Worm (Caenorhabditis elegans): ENCODE measurements around the gene lgc-31.

Gene lgc-31

ce11 chrV:15521920-15522319, at the start of gene lgc-31:
lgc-31 (minus strand) TSS chrV:15522020.
- TF ChIP-seq nhr-28 (tag; optimal IDR thresholded peaks at IDR 0.05), result no peak
- no peak for TF ChIP-seq ztf-4 (tag; optimal IDR thresholded peaks at IDR 0.05)
- TF ChIP-seq lin-15B (tag; optimal IDR thresholded peaks at IDR 0.05), result no peak
- no peak for TF ChIP-seq sea-2 (GFP tag; optimal IDR thresholded peaks at IDR 0.05)
- TF ChIP-seq nhr-237 (tag; optimal IDR thresholded peaks at IDR 0.05), result no peak
- no peak for TF ChIP-seq ztf-11 (tag; optimal IDR thresholded peaks at IDR 0.05)
- no peak for TF ChIP-seq R02D3.7 (tag; optimal IDR thresholded peaks at IDR 0.05)
- no peak for TF ChIP-seq aly-2 (tag; optimal IDR thresholded peaks at IDR 0.05)
- no peak for TF ChIP-seq nhr-11 (tag; optimal IDR thresholded peaks at IDR 0.05)
- no peak for TF ChIP-seq mml-1 (tag; optimal IDR thresholded peaks at IDR 0.05)
- no peak for TF ChIP-seq zag-1 (tag; optimal IDR thresholded peaks at IDR 0.05)
- no peak for TF ChIP-seq ceh-16 (tag; optimal IDR thresholded peaks at IDR 0.05)
- TF ChIP-seq egl-27 (tag; optimal IDR thresholded peaks at IDR 0.05), result no peak
- TF ChIP-seq jun-1 (tag; optimal IDR thresholded peaks at IDR 0.05), result no peak
- no peak for TF ChIP-seq nhr-77 (tag; optimal IDR thresholded peaks at IDR 0.05)
- no peak for TF ChIP-seq nhr-23 (tag; optimal IDR thresholded peaks at IDR 0.05)
- TF ChIP-seq unc-62 (GFP tag; optimal IDR thresholded peaks at IDR 0.05), result no peak
- no peak for TF ChIP-seq unc-39 (tag; optimal IDR thresholded peaks at IDR 0.05)

ce11 chrV:15571006-15571526, 49.2 kb upstream of the lgc-31 start, which contains the start of gene fbxa-95:
fbxa-95 (plus strand) TSS chrV:15571476.
- no peak for TF ChIP-seq daf-12 (tag; optimal IDR thresholded peaks at IDR 0.05)
- no peak for TF ChIP-seq fkh-10 (GFP tag; optimal IDR thresholded peaks at IDR 0.05)
- peak; percentile 9 for TF ChIP-seq nfya-1 (tag; optimal IDR thresholded peaks at IDR 0.05; ENCODE audit: insufficient read depth)
- no peak for TF ChIP-seq nhr-237 (tag; optimal IDR thresholded peaks at IDR 0.05)

ce11 chrV:15569702-15570430, 48.0 kb upstream of the lgc-31 start, which contains the start of gene lsm-5:
lsm-5 (plus strand) TSS chrV:15570380.
- TF ChIP-seq nhr-11 (tag; optimal IDR thresholded peaks at IDR 0.05) (peak; percentile 16), ceh-9 (tag; optimal IDR thresholded peaks at IDR 0.05) (no peak), hmg-11 (tag; optimal IDR thresholded peaks at IDR 0.05) (peak; percentile 31), pha-4 (tag; optimal IDR thresholded peaks at IDR 0.05) (peak; percentile 81), ama-1 (optimal IDR thresholded peaks at IDR 0.05) (peak; percentile 92), ztf-4 (tag; optimal IDR thresholded peaks at IDR 0.05) (no peak), egl-5 (tag; optimal IDR thresholded peaks at IDR 0.05) (peak; percentile 24), R02D3.7 (tag; optimal IDR thresholded peaks at IDR 0.05) (peak; percentile 91), elt-2 (tag; optimal IDR thresholded peaks at IDR 0.05) (peak; percentile 27), lin-39 (tag; optimal IDR thresholded peaks at IDR 0.05) (peak; percentile 7), fos-1 (tag; optimal IDR thresholded peaks at IDR 0.05) (no peak), nhr-67 (tag; optimal IDR thresholded peaks at IDR 0.05) (no peak), jun-1 (tag; optimal IDR thresholded peaks at IDR 0.05) (peak; percentile 8), sea-2 (GFP tag; optimal IDR thresholded peaks at IDR 0.05) (no peak), snpc-4 (tag; optimal IDR thresholded peaks at IDR 0.05) (no peak), lin-15B (tag; optimal IDR thresholded peaks at IDR 0.05) (peak; percentile 57), nhr-43 (tag; optimal IDR thresholded peaks at IDR 0.05; ENCODE audit: poor library complexity, severe bottlenecking) (no peak), pqm-1 (tag; optimal IDR thresholded peaks at IDR 0.05) (peak; percentile 74), ZK546.5 (tag; optimal IDR thresholded peaks at IDR 0.05) (no peak), nfya-1 (tag; optimal IDR thresholded peaks at IDR 0.05; ENCODE audit: insufficient read depth) (peak; percentile 74), nhr-23 (tag; optimal IDR thresholded peaks at IDR 0.05) (peak; percentile 60)

ce11 chrV:15568381-15568780, 46.6 kb upstream of the lgc-31 start:
- no peak for TF ChIP-seq skn-1 (tag; optimal IDR thresholded peaks at IDR 0.05)
- peak; percentile 93 for TF ChIP-seq ama-1 (optimal IDR thresholded peaks at IDR 0.05)
- no peak for TF ChIP-seq hmg-11 (tag; optimal IDR thresholded peaks at IDR 0.05)
- no peak for TF ChIP-seq lin-15B (tag; optimal IDR thresholded peaks at IDR 0.05)
- peak; percentile 7 for TF ChIP-seq lin-39 (tag; optimal IDR thresholded peaks at IDR 0.05)

All from whole organism, L3 larva.